Fruit fly (Drosophila melanogaster) whole organism, embryonic: ENCODE data around the gene Cpr66Cb.

Experiments used
- Abd-B ChIP-seq: fragments of 200-800 bp; sonication (Bioruptor generic); optimal IDR thresholded peaks from 2 replicates; lab custom pipeline; 2018; ENCODE audit warnings: missing biosample characterization, mild to moderate bottlenecking, missing genetic modification characterization, moderate library complexity
- Atf6 ChIP-seq: fragments of 200-800 bp; sonication (Bioruptor generic); IDR thresholded peaks from 2 replicates; pipeline ENCODE4 v1.3.6; 2022; ENCODE audit warnings: missing biosample characterization, missing genetic modification characterization
- B-H2 ChIP-seq: fragments of 200-800 bp; sonication (Bioruptor generic); optimal IDR thresholded peaks from 2 replicates; lab custom pipeline; 2018; ENCODE audit warnings: missing biosample characterization, mild to moderate bottlenecking, missing genetic modification characterization
- BtbVII ChIP-seq: fragments of 200-800 bp; sonication (Bioruptor generic); optimal IDR thresholded peaks from 3 replicates; lab custom pipeline; 2017; ENCODE audit warnings: missing biosample characterization, mild to moderate bottlenecking, missing genetic modification characterization
- CG12219 ChIP-seq: fragments of 200-800 bp; sonication (Bioruptor generic); optimal IDR thresholded peaks from 3 replicates; lab custom pipeline; 2018; ENCODE audit warnings: missing biosample characterization, mild to moderate bottlenecking, missing genetic modification characterization
- CG12391 ChIP-seq: fragments of 200-800 bp; sonication (Bioruptor generic); optimal IDR thresholded peaks from 3 replicates; lab custom pipeline; 2018; ENCODE audit warnings: missing biosample characterization, mild to moderate bottlenecking, missing genetic modification characterization, moderate library complexity
- CG14965 ChIP-seq: fragments of 200-800 bp; sonication (Bioruptor generic); optimal IDR thresholded peaks from 2 replicates; lab custom pipeline; 2016; ENCODE audit warnings: missing biosample characterization, missing genetic modification characterization, borderline replicate concordance
- CG1529 ChIP-seq: fragments of 200-800 bp; sonication (Bioruptor generic); optimal IDR thresholded peaks from 3 replicates; lab custom pipeline; 2018; ENCODE audit warnings: missing biosample characterization, missing genetic modification characterization
- CG18619 ChIP-seq: fragments of 200-800 bp; sonication (Bioruptor generic); optimal IDR thresholded peaks from 3 replicates; lab custom pipeline; 2017; ENCODE audit warnings: missing biosample characterization, mild to moderate bottlenecking, missing genetic modification characterization
- CG2875 ChIP-seq: fragments of 200-800 bp; sonication (Bioruptor generic); optimal IDR thresholded peaks from 2 replicates; lab custom pipeline; 2017; ENCODE audit warnings: missing biosample characterization, mild to moderate bottlenecking, missing genetic modification characterization, missing genetic modification reagents
- CG32772 ChIP-seq: fragments of 200-800 bp; sonication (Bioruptor generic); IDR thresholded peaks from 2 replicates; pipeline ENCODE4 v1.3.6; 2022; ENCODE audit warnings: missing biosample characterization, missing genetic modification characterization
- CG6654 ChIP-seq: fragments of 200-800 bp; sonication (Bioruptor generic); optimal IDR thresholded peaks from 2 replicates; lab custom pipeline; 2017; ENCODE audit warnings: missing biosample characterization, mild to moderate bottlenecking, missing genetic modification characterization
- CG6791 ChIP-seq: fragments of 200-800 bp; sonication (Bioruptor generic); IDR thresholded peaks from 3 replicates; pipeline ENCODE4 v1.3.6; 2022; ENCODE audit warnings: missing biosample characterization, missing genetic modification characterization; ENCODE audit not compliant: partially characterized antibody
- CG7271 ChIP-seq: fragments of 200-800 bp; sonication (Bioruptor generic); optimal IDR thresholded peaks from 2 replicates; lab custom pipeline; 2018; ENCODE audit warnings: missing biosample characterization, mild to moderate bottlenecking, missing genetic modification characterization, moderate library complexity
- CG7786 ChIP-seq: fragments of 200-800 bp; sonication (Bioruptor generic); optimal IDR thresholded peaks from 2 replicates; lab custom pipeline; 2016; ENCODE audit warnings: missing biosample characterization, missing genetic modification characterization
- D19A ChIP-seq: fragments of 200-800 bp; optimal IDR thresholded peaks from 3 replicates; lab custom pipeline; 2019; ENCODE audit warnings: missing biosample characterization, mild to moderate bottlenecking, missing genetic modification characterization, moderate library complexity
- Dad ChIP-seq: fragments of 200-800 bp; sonication (Bioruptor generic); optimal IDR thresholded peaks from 3 replicates; lab custom pipeline; 2016; ENCODE audit warnings: missing biosample characterization, missing genetic modification characterization
- Doc2 ChIP-seq: fragments of 200-800 bp; sonication (Bioruptor generic); IDR thresholded peaks from 2 replicates; pipeline ENCODE4 v1.3.6; 2022; ENCODE audit warnings: missing biosample characterization, missing genetic modification characterization
- Fer3 ChIP-seq: fragments of 200-800 bp; sonication (Bioruptor generic); optimal IDR thresholded peaks from 2 replicates; lab custom pipeline; 2018; ENCODE audit warnings: missing biosample characterization, mild to moderate bottlenecking, missing genetic modification characterization, moderate library complexity
- HLH54F ChIP-seq: fragments of 200-800 bp; sonication (Bioruptor generic); optimal IDR thresholded peaks from 3 replicates; lab custom pipeline; 2016; ENCODE audit warnings: missing biosample characterization, missing genetic modification characterization
- HLHmδ ChIP-seq: fragments of 200-800 bp; sonication (Bioruptor generic); optimal IDR thresholded peaks from 2 replicates; lab custom pipeline; 2018; ENCODE audit warnings: missing biosample characterization, mild to moderate bottlenecking, missing genetic modification characterization, moderate library complexity
- Jarid2 ChIP-seq: fragments of 200-800 bp; sonication (Bioruptor generic); optimal IDR thresholded peaks from 3 replicates; lab custom pipeline; 2017; ENCODE audit warnings: mild to moderate bottlenecking, missing biosample characterization, missing genetic modification reagents, missing genetic modification characterization
- MTF-1 ChIP-seq: fragments of 200-800 bp; sonication (Bioruptor generic); optimal IDR thresholded peaks from 2 replicates; lab custom pipeline; 2018; ENCODE audit warnings: missing biosample characterization, mild to moderate bottlenecking, missing genetic modification characterization, borderline replicate concordance
- NK7.1 ChIP-seq: fragments of 200-800 bp; sonication (Bioruptor generic); optimal IDR thresholded peaks from 3 replicates; lab custom pipeline; 2016; ENCODE audit warnings: missing biosample characterization, missing genetic modification characterization
- Oaz ChIP-seq: fragments of 200-800 bp; sonication (Bioruptor generic); IDR thresholded peaks from 2 replicates; pipeline ENCODE4 v1.3.6; 2022; ENCODE audit warnings: missing biosample characterization, missing genetic modification characterization
- Poxn ChIP-seq: fragments of 200-800 bp; sonication (Bioruptor generic); IDR thresholded peaks from 2 replicates; pipeline ENCODE4 v1.3.6; 2022; ENCODE audit warnings: missing biosample characterization, missing genetic modification characterization
- Six4 ChIP-seq: fragments of 200-800 bp; sonication (Bioruptor generic); optimal IDR thresholded peaks from 2 replicates; lab custom pipeline; 2016; ENCODE audit warnings: missing biosample characterization, missing genetic modification characterization
- Xrp1 ChIP-seq: fragments of 200-800 bp; sonication (Bioruptor generic); IDR thresholded peaks from 2 replicates; pipeline ENCODE4 v1.3.6; 2022; ENCODE audit warnings: missing biosample characterization, missing genetic modification characterization
- ase ChIP-seq: fragments of 200-800 bp; sonication (Bioruptor generic); IDR thresholded peaks from 3 replicates; pipeline ENCODE4 v1.3.6; 2022; ENCODE audit warnings: missing biosample characterization, missing genetic modification characterization
- bowl ChIP-seq: fragments of 200-800 bp; sonication (Bioruptor generic); IDR thresholded peaks from 2 replicates; pipeline ENCODE4 v1.3.6; 2022; ENCODE audit warnings: missing biosample characterization, missing genetic modification characterization
- btn ChIP-seq: fragments of 200-800 bp; sonication (Bioruptor generic); optimal IDR thresholded peaks from 2 replicates; lab custom pipeline; 2016; ENCODE audit warnings: missing biosample characterization, missing genetic modification characterization
- caup ChIP-seq: fragments of 200-800 bp; sonication (Bioruptor generic); optimal IDR thresholded peaks from 3 replicates; lab custom pipeline; 2017; ENCODE audit warnings: missing biosample characterization, mild to moderate bottlenecking, missing genetic modification characterization, moderate library complexity; ENCODE audit not compliant: severe bottlenecking
- corto ChIP-seq: fragments of 200-800 bp; sonication (Bioruptor generic); optimal IDR thresholded peaks from 2 replicates; lab custom pipeline; 2016; ENCODE audit warnings: missing biosample characterization, mild to moderate bottlenecking, missing genetic modification characterization, moderate library complexity
- crp ChIP-seq, 2 experiments: fragments of 200-800 bp; sonication (Bioruptor generic); optimal IDR thresholded peaks; 2 replicates in 1 of 2; 3 replicates in 1 of 2; lab custom pipeline; 2017; ENCODE audit warnings: missing biosample characterization in 2 of 2, missing genetic modification characterization in 2 of 2, mild to moderate bottlenecking in 1 of 2, moderate library complexity in 1 of 2
- cwo ChIP-seq: fragments of 200-800 bp; sonication (Bioruptor generic); optimal IDR thresholded peaks from 3 replicates; lab custom pipeline; 2017; ENCODE audit warnings: missing biosample characterization, missing genetic modification characterization, mild to moderate bottlenecking, moderate library complexity, missing genetic modification reagents
- fd3F ChIP-seq: fragments of 200-800 bp; sonication (Bioruptor generic); optimal IDR thresholded peaks from 2 replicates; lab custom pipeline; 2018; ENCODE audit warnings: missing biosample characterization, mild to moderate bottlenecking, missing genetic modification characterization, moderate library complexity
- nom ChIP-seq: fragments of 200-800 bp; sonication (Bioruptor generic); optimal IDR thresholded peaks from 2 replicates; lab custom pipeline; 2017; ENCODE audit warnings: missing biosample characterization, missing genetic modification characterization, mild to moderate bottlenecking, moderate library complexity, missing genetic modification reagents
- org-1 ChIP-seq: fragments of 200-800 bp; sonication (Bioruptor generic); optimal IDR thresholded peaks from 2 replicates; lab custom pipeline; 2017; ENCODE audit warnings: missing biosample characterization, missing genetic modification characterization
- otp ChIP-seq: fragments of 200-800 bp; sonication (Bioruptor generic); IDR thresholded peaks from 3 replicates; pipeline ENCODE4, ENCODE4 v1.3.6; 2022; ENCODE audit warnings: missing biosample characterization, missing genetic modification characterization
- pan ChIP-seq, 4 experiments: fragments of >200 bp in 3 of 4; fragments of 200-800 bp in 1 of 4; sonication (Bioruptor generic) in 1 of 4; optimal IDR thresholded peaks in 3 of 4; IDR thresholded peaks in 1 of 4; 2 replicates each; pipeline versions ENCODE4 v1.3.6 to Lab custom; 2017 to 2022; ENCODE audit warnings: missing biosample characterization in 2 of 4, missing genetic modification characterization in 2 of 4, mixed read lengths in 1 of 4
- pho ChIP-seq: fragments of 200-800 bp; sonication (Bioruptor generic); optimal IDR thresholded peaks from 2 replicates; lab custom pipeline; 2016; ENCODE audit warnings: missing biosample characterization, missing genetic modification characterization
- ranshi ChIP-seq: fragments of 200-800 bp; sonication (Bioruptor generic); IDR thresholded peaks from 2 replicates; pipeline ENCODE4 v1.3.6; 2022; ENCODE audit warnings: missing biosample characterization, missing genetic modification characterization
- sima ChIP-seq: fragments of 200-800 bp; sonication (Bioruptor generic); optimal IDR thresholded peaks from 2 replicates; lab custom pipeline; 2016; ENCODE audit warnings: missing biosample characterization, missing genetic modification characterization
- tup ChIP-seq: fragments of 200-800 bp; sonication (Bioruptor generic); optimal IDR thresholded peaks from 2 replicates; lab custom pipeline; 2016; ENCODE audit warnings: missing biosample characterization, mild to moderate bottlenecking, missing genetic modification characterization, moderate library complexity
- vfl ChIP-seq: fragments of 200-800 bp; sonication (Bioruptor generic); optimal IDR thresholded peaks from 2 replicates; lab custom pipeline; 2016; ENCODE audit warnings: missing biosample characterization, missing genetic modification characterization
- wek ChIP-seq: fragments of 200-800 bp; sonication (Bioruptor generic); optimal IDR thresholded peaks from 3 replicates; lab custom pipeline; 2018; ENCODE audit warnings: missing biosample characterization, mild to moderate bottlenecking, missing genetic modification characterization, moderate library complexity

The Cpr66Cb gene

DNA sequence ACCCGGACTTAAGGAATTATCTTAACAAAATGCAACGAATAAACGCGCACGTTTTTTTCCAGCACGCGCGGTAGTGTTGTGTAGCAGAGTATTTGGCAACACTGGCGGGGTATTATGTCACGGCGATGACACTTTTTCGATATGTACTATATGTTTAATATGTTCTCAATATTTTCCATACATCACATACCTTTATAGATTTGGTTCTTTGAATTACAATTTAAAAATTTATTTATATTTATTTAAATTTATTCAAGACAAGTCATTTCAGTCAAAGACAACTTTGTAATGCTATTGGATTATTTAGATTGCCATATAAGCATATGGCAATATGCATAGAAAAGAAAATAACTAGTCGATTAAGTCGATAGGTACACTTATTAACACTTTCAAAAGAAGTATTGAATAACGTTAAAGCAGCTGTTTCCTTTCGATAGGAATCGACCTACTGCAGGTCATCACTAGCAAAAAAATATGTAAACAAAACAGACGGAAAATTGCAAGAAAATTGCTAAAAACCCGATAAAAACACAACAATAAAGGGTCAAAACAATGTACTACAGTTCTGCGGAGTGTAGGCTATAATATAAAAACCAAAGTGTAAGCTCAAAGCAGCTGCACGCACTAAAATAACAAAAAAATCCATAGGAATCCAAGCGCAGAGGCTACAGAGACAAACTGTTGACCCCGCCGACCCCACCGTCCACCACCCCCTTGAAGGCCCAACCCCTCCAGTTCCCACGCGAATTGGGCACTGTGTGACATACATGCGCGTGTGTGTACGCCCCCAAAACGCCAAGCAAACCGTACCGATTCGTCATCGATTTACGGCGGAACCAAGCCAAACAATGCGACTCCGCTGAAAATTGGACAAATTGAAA, 9.9 kb downstream of the Cpr66Cb start, which contains the start of the genes CG7182 and GAPcenA (continued):
- TF ChIP-seq btn (GFP tag; lab: Kevin White, UChicago) (no peak), CG7271 (peak; percentile 39), Xrp1 (GFP tag; lab: Robert Waterston, UW) (peak; percentile 56; the same call in 1 of the 2 replicates), Doc2 (GFP tag; lab: Robert Waterston, UW) (no peak), sima (GFP tag; lab: Kevin White, UChicago) (no peak), CG6791 (peak; percentile 58; the same call in 1 of the 3 replicates), CG7786 (no peak), crp (GFP tag; optimal IDR thresholded peaks at IDR 0.05; lab: Kevin White, UChicago) (peak in 1 of 2 experiments; percentile 80), BtbVII (peak; percentile 66), CG1529 (GFP tag; lab: Kevin White, UChicago) (no peak), Abd-B (peak; percentile 71), Six4 (GFP tag; lab: Kevin White, UChicago) (peak; percentile 39), Poxn (GFP tag; lab: Robert Waterston, UW) (no peak)

- TF ChIP-seq caup (GFP tag; lab: Kevin White, UChicago) (peak; percentile 58), B-H2 (GFP tag; lab: Kevin White, UChicago) (peak; percentile 28), Abd-B (no peak), CG2875 (GFP tag; lab: Kevin White, UChicago) (peak; percentile 44), ase (GFP tag; lab: Robert Waterston, UW) (peak; percentile 37; the same call in 1 of the 3 replicates), Dad (GFP tag; lab: Kevin White, UChicago) (no peak), cwo (peak; percentile 11), CG32772 (no peak), otp (GFP tag; lab: Robert Waterston, UW) (peak; percentile 40; the same call in 1 of the 3 replicates), CG12391 (tag; lab: Kevin White, UChicago) (no peak), tup (GFP tag; lab: Kevin White, UChicago) (peak; percentile 2), pho (GFP tag; lab: Kevin White, UChicago) (peak; percentile 18), ranshi (GFP tag; lab: Robert Waterston, UW) (no peak), Atf6 (GFP tag; lab: Robert Waterston, UW) (peak; percentile 40; the same call in 1 of the 2 replicates), org-1 (GFP tag; lab: Kevin White, UChicago) (peak; percentile 36), nom (GFP tag; lab: Kevin White, UChicago) (no peak), HLH54F (GFP tag; lab: Kevin White, UChicago) (no peak), CG6654 (GFP tag; lab: Kevin White, UChicago) (no peak), vfl (GFP tag; lab: Kevin White, UChicago) (no peak), Fer3 (peak; percentile 19), fd3F (peak; percentile 17), Jarid2 (peak; percentile 20), bowl (GFP tag; lab: Robert Waterston, UW) (0 out of 2 replicates have a peak, but pooled peaks have one; percentile 15), wek (GFP tag; lab: Kevin White, UChicago) (peak; percentile 73), CG14965 (GFP tag; lab: Kevin White, UChicago) (no peak), CG18619 (GFP tag; lab: Kevin White, UChicago) (peak; percentile 18), Oaz (no peak), CG12219 (no peak), D19A (no peak), MTF-1 (GFP tag; lab: Kevin White, UChicago) (peak; percentile 56), pan (optimal IDR thresholded peaks at IDR 0.05; lab: Kevin White, UChicago) (no peak), pan (GFP tag; optimal IDR thresholded peaks at IDR 0.05 in 1 of 2, IDR thresholded peaks at IDR 0.05 in 1 of 2) (peak in 1 of 2 experiments; percentile 64), NK7.1 (GFP tag; lab: Kevin White, UChicago) (no peak), corto (GFP tag; lab: Kevin White, UChicago) (no peak), HLHmδ (GFP tag; lab: Kevin White, UChicago) (peak; percentile 47)
Observed at dm6 chr3L:8347346-8347745, 10.9 kb downstream of the Cpr66Cb start.
